Fruit fly (Drosophila melanogaster) whole organism, embryonic: ENCODE measurements around the gene CG43181.

ENCODE experiments used
- ATbp ChIP-seq: fragments of 200-800 bp; sonication (Bioruptor generic); optimal IDR thresholded peaks from 2 replicates; lab custom pipeline; 2017; ENCODE audit warnings: missing biosample characterization, mild to moderate bottlenecking, missing genetic modification characterization, missing genetic modification reagents
- Asciz ChIP-seq: fragments of 200-800 bp; sonication (Bioruptor generic); optimal IDR thresholded peaks from 2 replicates; lab custom pipeline; 2017; ENCODE audit warnings: missing biosample characterization, mild to moderate bottlenecking, missing genetic modification characterization, missing genetic modification reagents
- Atf-2 ChIP-seq: fragments of 200-800 bp; sonication (Bioruptor generic); optimal IDR thresholded peaks from 2 replicates; lab custom pipeline; 2016; ENCODE audit warnings: missing biosample characterization, missing genetic modification characterization
- Bgb ChIP-seq: fragments of 200-800 bp; sonication (Bioruptor generic); IDR thresholded peaks from 2 replicates; pipeline ENCODE4 v1.3.6; 2022; ENCODE audit warnings: missing biosample characterization, missing genetic modification characterization; ENCODE audit not compliant: partially characterized antibody
- CG10366 ChIP-seq: fragments of 200-800 bp; sonication (Bioruptor generic); IDR thresholded peaks from 2 replicates; pipeline ENCODE4 v1.3.6; 2022; ENCODE audit warnings: missing biosample characterization, missing genetic modification characterization
- CG11560 ChIP-seq: fragments of 200-800 bp; sonication (Bioruptor generic); IDR thresholded peaks from 3 replicates; pipeline ENCODE4 v1.3.6; 2022; ENCODE audit warnings: missing biosample characterization, missing genetic modification characterization
- CG14667 ChIP-seq: fragments of 200-800 bp; sonication (Bioruptor generic); IDR thresholded peaks from 2 replicates; pipeline ENCODE4 v1.3.6; 2022; ENCODE audit warnings: missing biosample characterization, missing genetic modification characterization
- CG15011 ChIP-seq: fragments of 200-800 bp; sonication (Bioruptor generic); optimal IDR thresholded peaks from 3 replicates; lab custom pipeline; 2018; ENCODE audit warnings: missing biosample characterization, mild to moderate bottlenecking, missing genetic modification characterization
- CG16813 ChIP-seq: fragments of 200-800 bp; sonication (Bioruptor generic); IDR thresholded peaks from 3 replicates; pipeline ENCODE4 v1.3.6; 2022; ENCODE audit warnings: missing biosample characterization, missing genetic modification characterization; ENCODE audit not compliant: partially characterized antibody
- CG17186 ChIP-seq: fragments of 200-800 bp; sonication (Bioruptor generic); optimal IDR thresholded peaks from 3 replicates; lab custom pipeline; 2017; ENCODE audit warnings: missing biosample characterization, missing genetic modification reagents, missing genetic modification characterization
- CG17328 ChIP-seq: fragments of 200-800 bp; sonication (Bioruptor generic); IDR thresholded peaks from 2 replicates; pipeline ENCODE4 v1.3.6; 2022; ENCODE audit warnings: missing biosample characterization, missing genetic modification characterization
- CG3065 ChIP-seq: fragments of 200-800 bp; sonication (Bioruptor generic); optimal IDR thresholded peaks from 2 replicates; lab custom pipeline; 2016; ENCODE audit warnings: missing biosample characterization, missing genetic modification characterization
- CG3407 ChIP-seq: fragments of 200-800 bp; sonication (Bioruptor generic); optimal IDR thresholded peaks from 2 replicates; lab custom pipeline; 2018; ENCODE audit warnings: missing biosample characterization, mild to moderate bottlenecking, missing genetic modification characterization
- CG6791 ChIP-seq: fragments of 200-800 bp; sonication (Bioruptor generic); IDR thresholded peaks from 3 replicates; pipeline ENCODE4 v1.3.6; 2022; ENCODE audit warnings: missing biosample characterization, missing genetic modification characterization; ENCODE audit not compliant: partially characterized antibody
- CG9727 ChIP-seq: fragments of 200-800 bp; sonication (Bioruptor generic); optimal IDR thresholded peaks from 3 replicates; lab custom pipeline; 2017; ENCODE audit warnings: missing biosample characterization, mild to moderate bottlenecking, missing genetic modification characterization
- CkIIα-i1 ChIP-seq: fragments of 200-800 bp; sonication (Bioruptor generic); IDR thresholded peaks from 2 replicates; pipeline ENCODE4 v1.3.6; 2022; ENCODE audit warnings: missing biosample characterization, missing genetic modification characterization
- D19B ChIP-seq: fragments of 200-800 bp; sonication (Bioruptor generic); optimal IDR thresholded peaks from 2 replicates; lab custom pipeline; 2017; ENCODE audit warnings: missing biosample characterization, mild to moderate bottlenecking, missing genetic modification characterization
- Dip3 ChIP-seq: fragments of 200-800 bp; sonication (Bioruptor generic); optimal IDR thresholded peaks from 3 replicates; lab custom pipeline; 2016; ENCODE audit warnings: missing biosample characterization, missing genetic modification characterization
- Drgx ChIP-seq: fragments of 200-800 bp; sonication (Bioruptor generic); IDR thresholded peaks from 2 replicates; pipeline ENCODE4 v1.3.6; 2022; ENCODE audit warnings: missing biosample characterization, missing genetic modification characterization
- ERR ChIP-seq: fragments of 200-800 bp; sonication (Bioruptor generic); optimal IDR thresholded peaks from 2 replicates; lab custom pipeline; 2016; ENCODE audit warnings: missing biosample characterization, missing genetic modification characterization
- HLH4C ChIP-seq: fragments of 200-800 bp; sonication (Bioruptor generic); IDR thresholded peaks from 3 replicates; pipeline ENCODE4 v1.3.6; 2022; ENCODE audit warnings: missing biosample characterization, missing genetic modification characterization; ENCODE audit not compliant: partially characterized antibody
- Lim3 ChIP-seq: fragments of 200-800 bp; sonication (Bioruptor generic); IDR thresholded peaks from 2 replicates; pipeline ENCODE4 v1.3.6; 2022; ENCODE audit warnings: missing biosample characterization, missing genetic modification characterization
- Lpt ChIP-seq: fragments of >200 bp; optimal IDR thresholded peaks from 2 replicates; lab custom pipeline; 2018; ENCODE audit warnings: missing biosample characterization, missing genetic modification characterization
- Med ChIP-seq: fragments of 200-800 bp; sonication (Bioruptor generic); peaks from one replicate; lab custom pipeline; 2016; ENCODE audit warnings: missing biosample characterization, missing genetic modification characterization, mild to moderate bottlenecking, inconsistent platforms, moderate library complexity
- Scr ChIP-seq: fragments of 200-800 bp; sonication (Bioruptor generic); IDR thresholded peaks from 2 replicates; pipeline ENCODE4 v1.3.6; 2022; ENCODE audit warnings: missing biosample characterization, missing genetic modification characterization; ENCODE audit not compliant: partially characterized antibody
- ato ChIP-seq: fragments of 200-800 bp; sonication (Bioruptor generic); IDR thresholded peaks from 2 replicates; pipeline ENCODE4 v1.3.6; 2022; ENCODE audit warnings: missing biosample characterization, missing genetic modification characterization; ENCODE audit not compliant: partially characterized antibody
- bsh ChIP-seq, 2 experiments: fragments of 200-800 bp; sonication (Bioruptor generic); optimal IDR thresholded peaks; 2 replicates each; lab custom pipeline; 2017 to 2018; ENCODE audit warnings: mild to moderate bottlenecking in 2 of 2, missing biosample characterization in 2 of 2, missing genetic modification characterization in 2 of 2, moderate library complexity in 1 of 2
- croc ChIP-seq: fragments of 200-800 bp; sonication (Bioruptor generic); conservative IDR thresholded peaks from 3 replicates; pipeline ENCODE4 v1.3.6; 2022; ENCODE audit warnings: missing biosample characterization, missing genetic modification characterization
- ems ChIP-seq: fragments of 200-800 bp; sonication (Bioruptor generic); optimal IDR thresholded peaks from 3 replicates; lab custom pipeline; 2016; ENCODE audit warnings: missing biosample characterization, missing genetic modification characterization
- grn ChIP-seq: fragments of 200-800 bp; sonication (Bioruptor generic); optimal IDR thresholded peaks from 3 replicates; lab custom pipeline; 2017; ENCODE audit warnings: missing biosample characterization, missing genetic modification characterization
- hb ChIP-seq: fragments of 200-800 bp; sonication (Bioruptor generic); IDR thresholded peaks from 3 replicates; pipeline ENCODE4 v1.3.6; 2022; ENCODE audit warnings: missing biosample characterization, missing genetic modification characterization; ENCODE audit not compliant: partially characterized antibody
- nerfin-2 ChIP-seq: fragments of 200-800 bp; sonication (Bioruptor generic); IDR thresholded peaks from 2 replicates; pipeline ENCODE4 v1.3.6; 2022; ENCODE audit warnings: missing biosample characterization, missing genetic modification characterization; ENCODE audit not compliant: partially characterized antibody
- otp ChIP-seq: fragments of 200-800 bp; sonication (Bioruptor generic); IDR thresholded peaks from 3 replicates; pipeline ENCODE4, ENCODE4 v1.3.6; 2022; ENCODE audit warnings: missing biosample characterization, missing genetic modification characterization
- phol ChIP-seq: fragments of 200-800 bp; sonication (Bioruptor generic); optimal IDR thresholded peaks from 3 replicates; lab custom pipeline; 2018; ENCODE audit warnings: missing biosample characterization, mild to moderate bottlenecking, missing genetic modification characterization, moderate library complexity
- rib ChIP-seq: fragments of 200-800 bp; sonication (Bioruptor generic); IDR thresholded peaks from 2 replicates; pipeline ENCODE4 v1.3.6; 2022; ENCODE audit warnings: missing biosample characterization, missing genetic modification characterization
- sc ChIP-seq, 3 experiments: fragments of >200 bp in 2 of 3; fragments of 200-800 bp in 1 of 3; sonication (Bioruptor generic) in 1 of 3; optimal IDR thresholded peaks; 2 replicates in 2 of 3; 3 replicates in 1 of 3; lab custom pipeline; 2017; ENCODE audit warnings: mild to moderate bottlenecking in 1 of 3, missing biosample characterization in 1 of 3, missing genetic modification characterization in 1 of 3, missing genetic modification reagents in 1 of 3
- sens ChIP-seq: fragments of 200-800 bp; sonication (Bioruptor generic); peaks from one replicate; lab custom pipeline; 2016; ENCODE audit warnings: missing biosample characterization, missing genetic modification characterization
- seq ChIP-seq: fragments of 200-800 bp; sonication (Bioruptor generic); IDR thresholded peaks from 2 replicates; pipeline ENCODE4 v1.3.6; 2022; ENCODE audit warnings: missing biosample characterization, missing genetic modification characterization
- slbo ChIP-seq: fragments of 200-800 bp; sonication (Bioruptor generic); IDR thresholded peaks from 2 replicates; pipeline ENCODE4 v1.3.6; 2022; ENCODE audit warnings: missing biosample characterization, missing genetic modification characterization
- sr ChIP-seq: fragments of 200-800 bp; sonication (Bioruptor generic); IDR thresholded peaks from 3 replicates; pipeline ENCODE4 v1.3.6; 2022; ENCODE audit warnings: missing biosample characterization, missing genetic modification characterization
- tna ChIP-seq: fragments of 200-800 bp; sonication (Bioruptor generic); IDR thresholded peaks from 2 replicates; pipeline ENCODE4 v1.3.6; 2022; ENCODE audit warnings: missing biosample characterization, missing genetic modification characterization; ENCODE audit not compliant: partially characterized antibody
- twi ChIP-seq: fragments of 200-800 bp; optimal IDR thresholded peaks from 2 replicates; lab custom pipeline; 2019; ENCODE audit warnings: missing biosample characterization, mild to moderate bottlenecking, missing genetic modification characterization, moderate library complexity
- vvl ChIP-seq: fragments of 200-800 bp; sonication (Bioruptor generic); IDR thresholded peaks from 2 replicates; pipeline ENCODE4 v1.3.6; 2022; ENCODE audit warnings: missing biosample characterization, missing genetic modification characterization
- zen ChIP-seq: fragments of 200-800 bp; sonication (Bioruptor generic); optimal IDR thresholded peaks from 3 replicates; lab custom pipeline; 2018; ENCODE audit warnings: missing biosample characterization, mild to moderate bottlenecking, missing genetic modification characterization, moderate library complexity

The CG43181 gene

DNA sequence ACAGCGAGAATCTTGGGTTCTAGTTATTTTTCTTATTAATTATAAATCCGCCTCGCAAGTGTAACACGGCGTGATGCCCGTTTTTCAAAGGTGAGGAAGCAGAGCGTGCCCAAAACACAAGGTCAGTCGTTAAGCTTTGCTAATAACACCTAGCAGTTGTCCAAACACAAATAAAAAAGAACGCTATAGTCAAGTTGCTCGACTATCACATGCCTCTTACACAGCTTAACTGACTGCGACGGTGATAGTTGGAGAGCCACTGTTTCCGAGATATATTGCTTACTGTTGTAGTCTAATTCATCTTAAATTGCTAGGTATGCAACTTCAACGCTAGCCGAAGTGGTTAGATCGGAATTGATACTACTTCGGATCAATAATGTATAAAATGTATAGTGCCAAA is 1.2 kb downstream of the CG43181 start (continued):
- TF ChIP-seq CkIIα-i1 (GFP tag; lab: Robert Waterston, UW) (no peak), ato (GFP tag; lab: Robert Waterston, UW) (peak; percentile 48; the same call in 1 of the 2 replicates), CG15011 (GFP tag; lab: Kevin White, UChicago) (no peak), Med (GFP tag; lab: Kevin White, UChicago) (peak; percentile 64), sr (GFP tag; lab: Robert Waterston, UW) (no peak), Scr (GFP tag; lab: Robert Waterston, UW) (0 out of 2 replicates have a peak, but pooled peaks have one; percentile 14), sc (optimal IDR thresholded peaks at IDR 0.05; lab: Kevin White, UChicago) (no peak), sc (GFP tag; optimal IDR thresholded peaks at IDR 0.05; lab: Kevin White, UChicago) (no peak), Bgb (peak; percentile 52; the same call in 1 of the 2 replicates), ERR (no peak), D19B (peak; percentile 10), nerfin-2 (GFP tag; lab: Robert Waterston, UW) (peak; percentile 69), seq (GFP tag; lab: Robert Waterston, UW) (no peak), hb (GFP tag; lab: Robert Waterston, UW) (peak; percentile 61), sens (GFP tag; lab: Kevin White, UChicago) (peak; percentile 39), HLH4C (GFP tag; lab: Robert Waterston, UW) (peak; percentile 73), CG6791 (GFP tag; lab: Robert Waterston, UW) (peak; percentile 46; the same call in 2 of the 3 replicates), Dip3 (GFP tag; lab: Kevin White, UChicago) (no peak)

DNA sequence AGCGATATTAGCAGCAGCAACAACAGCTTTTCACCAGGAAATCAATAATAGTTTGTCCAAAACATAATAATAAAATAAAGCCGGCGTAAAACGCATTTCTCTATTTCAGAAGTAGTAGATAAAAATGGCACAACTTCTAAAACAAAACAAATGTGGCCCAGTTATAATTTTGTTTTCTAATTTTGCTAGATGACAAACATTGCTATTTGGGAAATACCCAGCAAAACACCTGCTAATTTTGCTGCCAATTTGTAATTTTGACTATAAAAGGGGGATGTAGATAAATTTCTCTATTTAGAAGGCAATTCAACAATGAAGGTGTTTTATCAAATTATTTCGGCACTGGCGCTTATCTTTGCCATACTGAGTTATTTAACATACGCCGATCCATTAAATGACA is 2.4 kb downstream of the CG43181 start, which contains the start of gene CG43182:
TSS of gene CG43182 (plus strand) at position 301 of the 400 bp plus-strand sequence.
- TF ChIP-seq vvl (GFP tag; lab: Robert Waterston, UW) (no peak), CG14667 (no peak), phol (tag; lab: Kevin White, UChicago) (no peak), CG3407 (GFP tag; lab: Kevin White, UChicago) (no peak), grn (GFP tag; lab: Kevin White, UChicago) (no peak), slbo (GFP tag; lab: Robert Waterston, UW) (no peak), Lpt (GFP tag; lab: Kevin White, UChicago) (no peak)

DNA sequence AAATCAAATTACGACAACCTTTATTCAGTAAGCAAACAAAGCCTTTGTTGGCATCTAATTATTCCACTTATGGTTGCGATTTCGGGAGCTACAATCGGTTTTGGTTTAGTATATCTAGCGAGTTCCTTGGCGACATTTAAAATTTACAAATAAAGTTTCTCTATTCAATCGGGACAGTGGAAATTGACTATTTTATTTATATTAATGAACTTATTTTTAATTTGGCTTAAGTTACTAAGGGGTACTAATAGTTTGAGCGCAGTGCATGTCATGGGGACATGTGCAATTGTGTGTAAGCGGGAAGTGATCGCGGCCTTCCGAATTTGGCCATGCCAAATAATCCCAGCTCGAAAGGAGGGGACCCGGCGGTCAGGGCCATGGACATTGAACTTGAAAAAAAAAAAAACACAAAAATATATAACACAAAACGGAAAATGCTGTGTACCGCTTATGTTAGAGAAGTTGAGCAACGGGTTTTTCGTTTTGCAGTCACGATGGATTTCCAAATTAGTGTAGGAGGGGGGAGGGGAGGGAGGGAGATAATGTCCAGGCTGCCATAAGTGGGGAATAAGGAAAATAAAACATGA is 3.7 kb downstream of the CG43181 start:
- TF ChIP-seq zen (tag; lab: Kevin White, UChicago) (no peak), Asciz (GFP tag; lab: Kevin White, UChicago) (no peak), ems (GFP tag; lab: Kevin White, UChicago) (no peak), Drgx (GFP tag; lab: Robert Waterston, UW) (peak; percentile 26; the same call in 1 of the 2 replicates), twi (tag; lab: Kevin White, UChicago) (no peak), CG11560 (tag; lab: Robert Waterston, UW) (peak; percentile 42; the same call in 1 of the 3 replicates), CG17328 (no peak), rib (GFP tag; lab: Robert Waterston, UW) (no peak), otp (GFP tag; lab: Robert Waterston, UW) (no peak), Atf-2 (GFP tag; lab: Kevin White, UChicago) (no peak), CG16813 (0 out of 3 replicates have a peak, but pooled peaks have one; percentile 31), CG9727 (GFP tag; lab: Kevin White, UChicago) (no peak), Lim3 (peak; percentile 38; the same call in 1 of the 2 replicates), CG3065 (GFP tag; lab: Kevin White, UChicago) (no peak), tna (no peak), CG17186 (GFP tag; lab: Kevin White, UChicago) (no peak), ATbp (GFP tag; lab: Kevin White, UChicago) (no peak), bsh (GFP tag; optimal IDR thresholded peaks at IDR 0.05; lab: Kevin White, UChicago) (no peak), croc (GFP tag; lab: Robert Waterston, UW) (no peak), CG10366 (GFP tag; lab: Robert Waterston, UW) (no peak), Dip3 (GFP tag; lab: Kevin White, UChicago) (no peak)
